Fruit fly (Drosophila melanogaster) whole organism, embryonic: ENCODE measurements around the gene GABA-B-R2.
A peak's percentile ranks its signal among the peaks of the same experiment; 100 is the strongest.

Source experiments
- Adf1 ChIP-seq: fragments of 200-800 bp; sonication (Bioruptor generic); IDR thresholded peaks from 2 replicates; pipeline ENCODE4 v1.3.6; 2022; ENCODE audit warnings: missing biosample characterization, missing genetic modification characterization
- Bgb ChIP-seq: fragments of 200-800 bp; sonication (Bioruptor generic); IDR thresholded peaks from 2 replicates; pipeline ENCODE4 v1.3.6; 2022; ENCODE audit warnings: missing biosample characterization, missing genetic modification characterization; ENCODE audit not compliant: partially characterized antibody
- CG12659 ChIP-seq: fragments of 200-800 bp; sonication (Bioruptor generic); optimal IDR thresholded peaks from 3 replicates; lab custom pipeline; 2017; ENCODE audit warnings: mild to moderate bottlenecking, missing biosample characterization, missing genetic modification reagents, missing genetic modification characterization
- CG15514 ChIP-seq: fragments of 200-800 bp; sonication (Bioruptor generic); optimal IDR thresholded peaks from 3 replicates; lab custom pipeline; 2017; ENCODE audit warnings: missing biosample characterization, missing genetic modification characterization, mild to moderate bottlenecking, moderate library complexity, missing genetic modification reagents
- CG17802 ChIP-seq: fragments of 200-800 bp; sonication (Bioruptor generic); optimal IDR thresholded peaks from 2 replicates; lab custom pipeline; 2018; ENCODE audit warnings: missing biosample characterization, mild to moderate bottlenecking, missing genetic modification characterization, moderate library complexity
- CG1832 ChIP-seq: fragments of 200-800 bp; sonication (Bioruptor generic); optimal IDR thresholded peaks from 2 replicates; lab custom pipeline; 2017; ENCODE audit warnings: missing biosample characterization, mild to moderate bottlenecking, missing genetic modification characterization, inconsistent platforms
- CG18599 ChIP-seq: fragments of 200-800 bp; sonication (Bioruptor generic); optimal IDR thresholded peaks from 3 replicates; lab custom pipeline; 2017; ENCODE audit warnings: missing biosample characterization, missing genetic modification characterization, mild to moderate bottlenecking, moderate library complexity, missing genetic modification reagents
- CG18619 ChIP-seq: fragments of 200-800 bp; sonication (Bioruptor generic); optimal IDR thresholded peaks from 3 replicates; lab custom pipeline; 2017; ENCODE audit warnings: missing biosample characterization, mild to moderate bottlenecking, missing genetic modification characterization
- CG2120 ChIP-seq: fragments of 200-800 bp; sonication (Bioruptor generic); optimal IDR thresholded peaks from 3 replicates; lab custom pipeline; 2016; ENCODE audit warnings: missing biosample characterization, missing genetic modification characterization
- CG2678 ChIP-seq: fragments of 200-800 bp; sonication (Bioruptor generic); optimal IDR thresholded peaks from 3 replicates; lab custom pipeline; 2019; ENCODE audit warnings: missing biosample characterization, mild to moderate bottlenecking, missing genetic modification characterization, moderate library complexity
- CG2712 ChIP-seq: fragments of 200-800 bp; optimal IDR thresholded peaks from 3 replicates; lab custom pipeline; 2019; ENCODE audit warnings: missing biosample characterization, mild to moderate bottlenecking, missing genetic modification characterization, moderate library complexity
- CG30403 ChIP-seq: fragments of 200-800 bp; sonication (Bioruptor generic); optimal IDR thresholded peaks from 3 replicates; lab custom pipeline; 2016; ENCODE audit warnings: missing biosample characterization, missing genetic modification characterization
- CG31365 ChIP-seq: fragments of 200-800 bp; sonication (Bioruptor generic); optimal IDR thresholded peaks from 2 replicates; lab custom pipeline; 2018; ENCODE audit warnings: missing biosample characterization, mild to moderate bottlenecking, missing genetic modification characterization
- CG3281 ChIP-seq: fragments of 200-800 bp; sonication (Bioruptor generic); optimal IDR thresholded peaks from 3 replicates; lab custom pipeline; 2017; ENCODE audit warnings: missing biosample characterization, mild to moderate bottlenecking, missing genetic modification characterization
- CG34224 ChIP-seq: fragments of 200-800 bp; sonication (Bioruptor generic); IDR thresholded peaks from 3 replicates; pipeline ENCODE4 v1.3.6; 2022; ENCODE audit warnings: missing biosample characterization, missing genetic modification characterization; ENCODE audit not compliant: partially characterized antibody
- CG4360 ChIP-seq: fragments of 200-800 bp; sonication (Bioruptor generic); IDR thresholded peaks from 2 replicates; pipeline ENCODE4 v1.3.6; 2022; ENCODE audit warnings: missing biosample characterization, missing genetic modification characterization
- CG6689 ChIP-seq: fragments of 200-800 bp; sonication (Bioruptor generic); IDR thresholded peaks from 2 replicates; pipeline ENCODE4 v1.3.6; 2022; ENCODE audit warnings: missing biosample characterization, missing genetic modification characterization
- CG7372 ChIP-seq: fragments of 200-800 bp; sonication (Bioruptor generic); IDR thresholded peaks from 2 replicates; pipeline ENCODE4 v1.3.6; 2022; ENCODE audit warnings: missing biosample characterization, missing genetic modification characterization
- CG7556 ChIP-seq: fragments of 200-800 bp; sonication (Bioruptor generic); optimal IDR thresholded peaks from 2 replicates; lab custom pipeline; 2017; ENCODE audit warnings: missing biosample characterization, mild to moderate bottlenecking, missing genetic modification characterization
- CG7839 ChIP-seq: fragments of 200-800 bp; sonication (Bioruptor generic); optimal IDR thresholded peaks from 3 replicates; lab custom pipeline; 2018; ENCODE audit warnings: missing biosample characterization, mild to moderate bottlenecking, missing genetic modification characterization, moderate library complexity
- Ets65A ChIP-seq: fragments of 200-800 bp; sonication (Bioruptor generic); peaks from one replicate; lab custom pipeline; 2016; ENCODE audit warnings: missing biosample characterization, missing genetic modification characterization
- HLH54F ChIP-seq: fragments of 200-800 bp; sonication (Bioruptor generic); optimal IDR thresholded peaks from 3 replicates; lab custom pipeline; 2016; ENCODE audit warnings: missing biosample characterization, missing genetic modification characterization
- Hand ChIP-seq: fragments of 200-800 bp; sonication (Bioruptor generic); optimal IDR thresholded peaks from 2 replicates; lab custom pipeline; 2017; ENCODE audit warnings: mild to moderate bottlenecking, missing biosample characterization, missing genetic modification reagents, missing genetic modification characterization
- Hmr ChIP-seq: fragments of 200-800 bp; sonication (Bioruptor generic); optimal IDR thresholded peaks from 3 replicates; lab custom pipeline; 2017; ENCODE audit warnings: mild to moderate bottlenecking, missing biosample characterization, missing genetic modification reagents, missing genetic modification characterization
- Hr3 ChIP-seq: fragments of 200-800 bp; sonication (Bioruptor generic); optimal IDR thresholded peaks from 3 replicates; lab custom pipeline; 2016; ENCODE audit warnings: missing biosample characterization, missing genetic modification characterization
- Hr51 ChIP-seq, 2 experiments: fragments of 200-800 bp; sonication (Bioruptor generic); optimal IDR thresholded peaks; 2 replicates in 1 of 2; 3 replicates in 1 of 2; lab custom pipeline; 2016 to 2018; ENCODE audit warnings: missing biosample characterization in 2 of 2, missing genetic modification characterization in 2 of 2, mild to moderate bottlenecking in 1 of 2, moderate library complexity in 1 of 2
- Hsf ChIP-seq: fragments of 200-800 bp; sonication (Bioruptor generic); optimal IDR thresholded peaks from 3 replicates; lab custom pipeline; 2016; ENCODE audit warnings: missing biosample characterization, missing genetic modification characterization
- Jarid2 ChIP-seq: fragments of 200-800 bp; sonication (Bioruptor generic); optimal IDR thresholded peaks from 3 replicates; lab custom pipeline; 2017; ENCODE audit warnings: mild to moderate bottlenecking, missing biosample characterization, missing genetic modification reagents, missing genetic modification characterization
- Meics ChIP-seq: fragments of 200-800 bp; sonication (Bioruptor generic); optimal IDR thresholded peaks from 2 replicates; lab custom pipeline; 2017; ENCODE audit warnings: missing biosample characterization, mild to moderate bottlenecking, missing genetic modification characterization
- Nf-YC ChIP-seq: fragments of 200-800 bp; optimal IDR thresholded peaks from 3 replicates; lab custom pipeline; 2019; ENCODE audit warnings: missing biosample characterization, mild to moderate bottlenecking, missing genetic modification characterization, moderate library complexity
- Ptx1 ChIP-seq: fragments of 200-800 bp; sonication (Bioruptor generic); IDR thresholded peaks from 2 replicates; pipeline ENCODE4 v1.3.6; 2022; ENCODE audit warnings: missing biosample characterization, missing genetic modification characterization
- Side ChIP-seq: fragments of 200-800 bp; sonication (Bioruptor generic); optimal IDR thresholded peaks from 2 replicates; lab custom pipeline; 2016; ENCODE audit warnings: missing biosample characterization, missing genetic modification characterization
- Sox100B ChIP-seq: fragments of 200-800 bp; sonication (Bioruptor generic); optimal IDR thresholded peaks from 3 replicates; lab custom pipeline; 2018; ENCODE audit warnings: missing biosample characterization, mild to moderate bottlenecking, missing genetic modification characterization
- Taf1 ChIP-seq: fragments of 200-800 bp; sonication (Bioruptor generic); IDR thresholded peaks from 2 replicates; pipeline ENCODE4 v1.3.6; 2022; ENCODE audit warnings: missing biosample characterization, missing genetic modification characterization
- Trl ChIP-seq, 3 experiments: fragments of >200 bp in 2 of 3; fragments of 200-800 bp in 1 of 3; sonication (Bioruptor generic) in 1 of 3; optimal IDR thresholded peaks; 2 replicates in 1 of 3; 3 replicates in 2 of 3; lab custom pipeline; 2016 to 2017; ENCODE audit warnings: missing biosample characterization in 1 of 3, missing genetic modification characterization in 1 of 3
- cwo ChIP-seq: fragments of 200-800 bp; sonication (Bioruptor generic); optimal IDR thresholded peaks from 3 replicates; lab custom pipeline; 2017; ENCODE audit warnings: missing biosample characterization, missing genetic modification characterization, mild to moderate bottlenecking, moderate library complexity, missing genetic modification reagents
- dati ChIP-seq: fragments of 200-800 bp; sonication (Bioruptor generic); IDR thresholded peaks from 2 replicates; pipeline ENCODE4 v1.3.6; 2022; ENCODE audit warnings: missing biosample characterization, missing genetic modification characterization
- dmrt99B ChIP-seq: fragments of 200-800 bp; sonication (Bioruptor generic); optimal IDR thresholded peaks from 2 replicates; lab custom pipeline; 2018; ENCODE audit warnings: missing biosample characterization, mild to moderate bottlenecking, missing genetic modification characterization, moderate library complexity
- ewg ChIP-seq: fragments of 200-800 bp; sonication (Bioruptor generic); optimal IDR thresholded peaks from 3 replicates; lab custom pipeline; 2017; ENCODE audit warnings: mild to moderate bottlenecking, missing biosample characterization, missing genetic modification reagents, missing genetic modification characterization
- gem ChIP-seq: fragments of 200-800 bp; sonication (Bioruptor generic); optimal IDR thresholded peaks from 2 replicates; lab custom pipeline; 2019; ENCODE audit warnings: missing biosample characterization, mild to moderate bottlenecking, missing genetic modification characterization, moderate library complexity
- grau ChIP-seq: fragments of 200-800 bp; optimal IDR thresholded peaks from 3 replicates; lab custom pipeline; 2019; ENCODE audit warnings: missing biosample characterization, mild to moderate bottlenecking, missing genetic modification characterization, moderate library complexity
- lab ChIP-seq: fragments of 200-800 bp; sonication (Bioruptor generic); optimal IDR thresholded peaks from 3 replicates; lab custom pipeline; 2017; ENCODE audit warnings: missing biosample characterization, missing genetic modification characterization, mild to moderate bottlenecking, moderate library complexity, missing genetic modification reagents
- lilli ChIP-seq: fragments of 200-800 bp; sonication (Bioruptor generic); optimal IDR thresholded peaks from 3 replicates; lab custom pipeline; 2016; ENCODE audit warnings: missing biosample characterization, missing genetic modification characterization
- pho ChIP-seq: fragments of 200-800 bp; sonication (Bioruptor generic); optimal IDR thresholded peaks from 2 replicates; lab custom pipeline; 2016; ENCODE audit warnings: missing biosample characterization, missing genetic modification characterization
- sd ChIP-seq: fragments of 200-800 bp; sonication (Bioruptor generic); optimal IDR thresholded peaks from 3 replicates; lab custom pipeline; 2018; ENCODE audit warnings: missing biosample characterization, mild to moderate bottlenecking, missing genetic modification characterization, moderate library complexity
- sens ChIP-seq: fragments of 200-800 bp; sonication (Bioruptor generic); peaks from one replicate; lab custom pipeline; 2016; ENCODE audit warnings: missing biosample characterization, missing genetic modification characterization
- sim ChIP-seq: fragments of 200-800 bp; sonication (Bioruptor generic); IDR thresholded peaks from 2 replicates; pipeline ENCODE4 v1.3.6; 2022; ENCODE audit warnings: missing biosample characterization, missing genetic modification characterization
- stc ChIP-seq: fragments of 200-800 bp; sonication (Bioruptor generic); IDR thresholded peaks from 2 replicates; pipeline ENCODE4 v1.3.6; 2022; ENCODE audit warnings: missing biosample characterization, missing genetic modification characterization

Gene GABA-B-R2

dm6 chr3R:21808622-21809347, 33.1 kb upstream of the GABA-B-R2 start:
- TF ChIP-seq CG4360 (GFP tag; lab: Robert Waterston, UW): no peak
- TF ChIP-seq CG15514 (GFP tag; lab: Kevin White, UChicago): peak; percentile 10
- TF ChIP-seq CG18619 (GFP tag; lab: Kevin White, UChicago): peak; percentile 8
- TF ChIP-seq ewg (GFP tag; lab: Kevin White, UChicago): peak; percentile 67
- peak; percentile 48 for TF ChIP-seq gem (tag; lab: Kevin White, UChicago)
- TF ChIP-seq CG1832 (GFP tag; lab: Kevin White, UChicago): peak; percentile 64
- TF ChIP-seq HLH54F: peak; percentile 22
- TF ChIP-seq pho (GFP tag; lab: Kevin White, UChicago): peak; percentile 20
- TF ChIP-seq Hsf (GFP tag; lab: Kevin White, UChicago): peak; percentile 6
- TF ChIP-seq dmrt99B (tag; lab: Kevin White, UChicago): peak; percentile 55
- peak; percentile 31 for TF ChIP-seq Hand
- no peak for TF ChIP-seq Hr3 (GFP tag; lab: Kevin White, UChicago)
- TF ChIP-seq dati (GFP tag; lab: Robert Waterston, UW): no peak
- peak; percentile 57 to 64 for TF ChIP-seq Trl (optimal IDR thresholded peaks at IDR 0.05; lab: Kevin White, UChicago)
- no peak for TF ChIP-seq Trl (GFP tag; optimal IDR thresholded peaks at IDR 0.05; lab: Kevin White, UChicago)
- no peak for TF ChIP-seq CG34224 (GFP tag; lab: Robert Waterston, UW)
- no peak for TF ChIP-seq stc (GFP tag; lab: Robert Waterston, UW)
- TF ChIP-seq CG30403: peak; percentile 30
- TF ChIP-seq sim (GFP tag; lab: Robert Waterston, UW): no peak
- peak; percentile 47 for TF ChIP-seq cwo (GFP tag; lab: Kevin White, UChicago)
- peak; percentile 61 for TF ChIP-seq Meics (GFP tag; lab: Kevin White, UChicago)
- peak; percentile 59 for TF ChIP-seq Hmr (GFP tag; lab: Kevin White, UChicago)
- TF ChIP-seq Ets65A (GFP tag; lab: Kevin White, UChicago): peak; percentile 69
- peak; percentile 54 for TF ChIP-seq CG2678 (tag; lab: Kevin White, UChicago)
- no peak for TF ChIP-seq Taf1 (GFP tag; lab: Robert Waterston, UW)
- peak; percentile 70 for TF ChIP-seq CG18599 (GFP tag; lab: Kevin White, UChicago)
- peak; percentile 33 for TF ChIP-seq CG7839 (tag; lab: Kevin White, UChicago)
- TF ChIP-seq Side (GFP tag; lab: Kevin White, UChicago): peak; percentile 0
- peak; percentile 28 for TF ChIP-seq Nf-YC
- TF ChIP-seq CG3281 (GFP tag; lab: Kevin White, UChicago): peak; percentile 49
- no peak for TF ChIP-seq CG17802 (tag; lab: Kevin White, UChicago)
- TF ChIP-seq CG12659 (GFP tag; lab: Kevin White, UChicago): peak; percentile 4
- peak; percentile 45 for TF ChIP-seq Jarid2 (GFP tag; lab: Kevin White, UChicago)
- TF ChIP-seq Adf1 (GFP tag; lab: Robert Waterston, UW): peak; percentile 88
- TF ChIP-seq sens: peak; percentile 13
- peak; percentile 63 for TF ChIP-seq CG31365 (tag; lab: Kevin White, UChicago)
- TF ChIP-seq Bgb (GFP tag; lab: Robert Waterston, UW): peak; percentile 36; the same call in 1 of the 2 replicates
- peak; percentile 24 for TF ChIP-seq CG2712
- TF ChIP-seq lab (GFP tag; lab: Kevin White, UChicago): peak; percentile 68
- peak; percentile 50 for TF ChIP-seq CG2120 (GFP tag; lab: Kevin White, UChicago)
- peak; percentile 8 for TF ChIP-seq Sox100B (GFP tag; lab: Kevin White, UChicago)
- peak; percentile 42 for TF ChIP-seq grau (tag; lab: Kevin White, UChicago)
- peak; percentile 61 for TF ChIP-seq CG7556 (GFP tag; lab: Kevin White, UChicago)
- TF ChIP-seq CG6689: no peak
- 0 out of 2 replicates have a peak, but pooled peaks have one; percentile 18 for TF ChIP-seq CG7372
- TF ChIP-seq lilli (GFP tag; lab: Kevin White, UChicago): peak; percentile 55
- TF ChIP-seq Ptx1 (GFP tag; lab: Robert Waterston, UW): 0 out of 2 replicates have a peak, but pooled peaks have one; percentile 8
- TF ChIP-seq sd (tag; lab: Kevin White, UChicago): peak; percentile 59
- TF ChIP-seq Hr51 (GFP tag; optimal IDR thresholded peaks at IDR 0.05; lab: Kevin White, UChicago): peak in 1 of 2 experiments; percentile 35
